Fruit fly (Drosophila melanogaster): ENCODE results near the gene CG17186.

Gene CG17186

DNA sequence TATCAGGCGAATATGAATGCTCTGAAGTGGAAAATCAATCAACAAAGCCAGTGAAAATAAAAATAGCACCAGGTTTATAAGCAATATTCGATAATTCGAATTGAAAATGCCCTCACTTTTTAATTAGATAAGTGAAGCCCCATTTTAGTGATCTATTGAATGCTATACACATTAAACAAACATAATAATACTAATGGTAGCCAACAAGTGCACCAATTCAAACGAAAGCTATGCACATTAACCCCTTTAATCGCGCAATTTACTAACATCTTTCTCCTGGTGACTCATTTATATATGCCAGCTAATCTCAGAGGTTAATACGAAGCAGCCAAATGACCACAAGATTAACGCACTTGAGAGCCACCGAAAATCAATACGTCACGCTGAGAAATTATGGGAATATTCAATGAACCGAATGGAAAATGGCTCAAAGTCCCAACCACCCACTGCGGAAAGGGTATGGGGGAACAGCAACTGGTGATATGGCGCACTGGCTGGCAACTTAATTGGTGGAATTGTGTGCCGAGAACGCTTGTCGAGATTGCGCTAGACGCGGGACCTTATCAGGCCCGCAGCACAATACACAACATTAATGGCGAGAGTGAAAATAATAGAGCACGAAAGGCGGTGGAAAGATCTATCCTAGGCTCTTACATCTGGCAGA is 17.8 kb downstream of the CG17186 start:
- TF ChIP-seq CG17801 (GFP tag; optimal IDR thresholded peaks at IDR 0.05; ENCODE audit: partially characterized antibody) = no peak

DNA sequence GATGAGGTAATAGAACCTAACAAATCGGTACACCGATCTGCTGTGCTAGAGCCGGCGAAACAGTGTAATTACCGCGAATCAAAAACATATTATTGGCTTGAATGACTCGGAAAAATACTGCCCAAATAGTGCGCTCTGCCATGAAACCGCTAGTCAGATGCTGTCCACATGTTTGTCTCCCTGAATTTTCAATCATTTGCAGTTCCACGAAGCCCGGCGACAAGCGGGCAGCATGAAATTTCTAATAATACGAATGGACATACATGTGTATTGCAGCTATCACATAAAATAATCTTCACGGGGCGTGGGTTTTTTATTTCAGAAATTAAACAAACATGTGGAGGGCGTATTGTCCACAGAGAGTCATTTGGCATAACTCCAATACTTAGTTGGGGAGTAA is 18.4 kb downstream of the CG17186 start:
- TF ChIP-seq CG17801 (GFP tag; optimal IDR thresholded peaks at IDR 0.05; ENCODE audit: partially characterized antibody) = no peak

DNA sequence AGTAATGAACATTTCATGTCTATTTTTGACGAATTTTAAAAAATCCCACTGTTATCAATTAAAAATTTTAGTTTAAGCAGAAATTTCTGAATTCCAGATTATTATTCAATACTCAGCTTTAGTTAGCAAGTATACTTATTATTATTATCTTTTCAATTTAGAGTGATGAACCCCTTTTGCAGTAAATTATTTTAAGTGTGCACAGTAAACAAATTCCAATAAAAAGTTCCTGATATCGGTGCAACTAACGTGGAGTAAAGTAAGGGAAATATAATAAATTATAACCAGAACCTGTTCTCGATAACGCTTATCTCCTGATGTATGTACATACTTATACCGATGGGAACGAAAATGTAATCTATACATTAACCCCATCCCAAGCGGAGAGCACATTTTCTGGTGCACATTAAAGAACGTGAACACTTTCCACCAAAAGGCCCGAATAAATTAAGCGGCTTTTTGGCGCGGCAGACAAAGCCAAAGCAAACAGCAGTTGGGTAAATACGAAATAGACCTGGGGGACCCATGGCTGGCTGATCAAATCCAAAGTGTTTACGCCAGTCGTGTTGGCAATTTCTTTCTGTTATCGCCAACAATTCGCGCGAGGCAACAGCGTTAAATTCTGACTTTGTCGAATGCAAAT is 19.2 kb downstream of the CG17186 start:
- peak; percentile 3 for TF ChIP-seq CG17801 (GFP tag; optimal IDR thresholded peaks at IDR 0.05; ENCODE audit: partially characterized antibody)

DNA sequence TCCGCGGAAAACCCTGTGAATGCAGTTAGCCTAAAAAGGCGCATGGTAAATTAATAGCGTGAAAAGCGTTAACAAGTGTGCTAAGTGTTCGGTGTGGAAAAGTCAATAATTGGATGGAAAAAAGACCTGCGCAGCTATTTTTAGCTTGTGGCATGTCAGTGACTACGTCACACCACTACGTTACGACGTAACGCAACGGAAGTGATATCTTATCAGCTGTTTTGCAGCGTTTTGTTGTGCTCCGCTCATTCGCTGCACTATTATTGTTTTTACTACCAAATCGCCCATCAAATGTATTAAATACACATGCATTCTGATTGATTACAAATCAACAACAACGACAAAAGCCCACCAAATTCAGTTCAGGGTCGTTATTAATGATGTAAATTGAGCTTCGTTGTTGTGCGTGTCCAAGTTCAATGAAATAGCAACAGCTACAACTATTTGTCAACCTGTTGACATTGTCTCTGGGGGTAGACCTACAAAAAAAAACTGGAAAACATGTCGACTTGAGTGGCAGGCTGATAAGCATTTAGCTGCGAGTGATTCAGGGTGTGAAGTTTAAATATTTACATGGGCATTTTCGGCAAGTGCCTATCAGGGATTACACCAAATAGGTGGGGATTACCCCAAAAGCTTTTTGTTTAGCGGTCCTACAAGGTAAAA is 29.6 kb downstream of the CG17186 start:
- no peak for TF ChIP-seq CG17801 (GFP tag; optimal IDR thresholded peaks at IDR 0.05; ENCODE audit: partially characterized antibody)

DNA sequence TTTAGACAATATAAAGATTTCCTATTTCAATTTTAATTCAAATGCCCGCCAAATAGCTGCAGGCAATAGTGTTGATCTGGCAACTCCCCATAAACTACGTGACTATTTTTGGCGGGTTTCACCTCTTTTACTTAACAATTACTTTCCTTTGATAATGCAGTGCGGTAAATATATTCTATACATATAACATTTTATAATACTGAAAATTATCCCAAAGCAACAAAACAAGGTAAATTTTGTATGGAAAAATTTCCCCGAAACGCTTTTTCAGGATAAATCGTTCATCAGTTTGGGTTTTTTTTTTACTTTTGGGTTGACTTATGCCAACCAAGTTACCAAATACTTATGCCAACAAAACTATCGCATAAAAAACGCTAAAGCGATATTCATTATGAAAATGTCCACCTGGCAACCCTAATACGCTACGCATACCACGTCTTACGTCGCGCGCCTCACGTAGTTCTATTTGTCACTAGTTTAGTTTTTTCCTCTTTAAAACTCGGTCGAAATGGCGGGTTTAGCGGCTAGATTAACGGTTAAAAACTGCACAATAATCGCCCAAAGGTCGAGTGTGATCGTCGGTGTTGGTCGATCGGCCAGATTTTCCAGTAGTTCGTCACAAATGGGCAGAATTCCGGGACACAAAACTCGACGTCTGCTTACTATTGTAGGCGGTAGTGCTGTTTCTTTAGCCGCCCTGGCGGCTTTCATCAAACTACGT is 30.3 kb downstream of the CG17186 start, which contains the start of gene MICU3:
Gene MICU3 (plus strand): TSS at position 442 of the 721 bp plus-strand sequence.
- TF ChIP-seq CG17801 (GFP tag; optimal IDR thresholded peaks at IDR 0.05; ENCODE audit: partially characterized antibody) = no peak

DNA sequence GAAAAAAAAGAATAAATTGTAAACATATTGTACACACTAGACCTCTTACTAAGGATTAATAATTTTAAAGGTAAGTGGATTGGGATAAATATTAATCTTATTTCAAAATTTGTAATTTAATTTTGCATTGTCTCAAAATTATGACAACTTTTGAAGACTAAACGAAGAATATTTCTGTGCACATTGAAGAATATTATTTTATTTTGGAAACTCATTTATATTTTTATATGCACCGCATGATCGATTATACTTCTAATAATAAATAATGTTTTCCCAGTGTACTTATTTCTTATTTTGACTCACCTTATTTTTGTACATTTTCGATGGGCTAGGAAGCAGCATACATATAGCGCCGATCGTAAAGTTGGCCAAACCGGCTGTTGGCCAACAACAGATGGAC is 33.4 kb downstream of the CG17186 start:
- no peak for TF ChIP-seq CG17801 (GFP tag; optimal IDR thresholded peaks at IDR 0.05; ENCODE audit: partially characterized antibody)

DNA sequence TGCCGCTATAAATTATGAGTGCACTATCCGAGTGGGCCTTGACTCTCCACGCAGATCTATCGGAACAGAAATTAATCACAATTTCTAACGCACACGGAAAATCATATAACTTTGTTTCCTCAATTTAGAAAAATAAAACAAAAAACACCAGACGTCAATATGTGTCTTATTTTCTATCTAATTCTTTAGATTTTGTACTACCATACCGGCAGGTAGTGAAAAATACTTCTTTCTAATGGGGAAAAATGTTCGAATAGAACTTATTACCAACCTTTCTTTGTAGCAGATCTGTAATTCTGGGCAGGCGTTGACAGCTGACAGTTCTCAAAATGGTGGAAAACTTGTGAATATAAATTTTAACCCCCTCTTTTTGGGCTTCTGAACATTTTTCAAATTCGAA is 36.8 kb downstream of the CG17186 start, which contains the start of gene CG31459:
Gene CG31459 (plus strand): TSS at position 301 of the 400 bp plus-strand sequence.
- no peak for TF ChIP-seq CG17801 (GFP tag; optimal IDR thresholded peaks at IDR 0.05; ENCODE audit: partially characterized antibody)

DNA sequence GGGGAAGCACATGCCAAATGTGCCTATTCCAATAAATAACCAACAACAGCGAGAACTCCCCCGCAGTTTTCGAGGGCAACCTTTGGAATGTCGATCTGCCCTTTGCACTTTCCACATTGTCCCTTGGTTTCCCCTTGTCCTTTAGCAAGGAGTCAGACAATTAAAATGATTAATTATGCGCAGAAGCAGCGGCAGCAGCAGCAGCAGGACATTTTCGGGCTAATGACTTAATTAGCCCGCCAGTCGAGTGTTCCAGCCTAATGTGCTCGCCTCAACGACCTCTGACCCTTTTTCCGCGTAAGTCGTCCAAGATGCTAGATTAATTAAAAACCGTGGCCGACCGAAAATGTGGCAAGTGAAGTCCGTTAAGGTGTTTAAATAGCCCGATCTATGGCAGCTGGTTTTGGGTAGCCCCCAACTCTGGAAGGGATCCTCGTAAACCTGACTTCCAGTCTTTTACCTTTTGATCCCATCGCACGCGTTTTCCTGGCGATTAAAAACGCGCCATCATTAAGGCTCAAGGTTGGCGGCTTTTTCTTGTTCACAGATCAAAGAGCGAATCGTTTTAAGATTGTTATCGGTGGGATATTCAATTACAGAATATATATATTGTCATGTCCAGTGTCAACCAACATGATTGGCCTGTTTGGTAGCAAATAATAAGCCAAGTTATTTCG is 38.3 kb downstream of the CG17186 start:
- TF ChIP-seq CG17801 (GFP tag; optimal IDR thresholded peaks at IDR 0.05; ENCODE audit: partially characterized antibody) = no peak

DNA sequence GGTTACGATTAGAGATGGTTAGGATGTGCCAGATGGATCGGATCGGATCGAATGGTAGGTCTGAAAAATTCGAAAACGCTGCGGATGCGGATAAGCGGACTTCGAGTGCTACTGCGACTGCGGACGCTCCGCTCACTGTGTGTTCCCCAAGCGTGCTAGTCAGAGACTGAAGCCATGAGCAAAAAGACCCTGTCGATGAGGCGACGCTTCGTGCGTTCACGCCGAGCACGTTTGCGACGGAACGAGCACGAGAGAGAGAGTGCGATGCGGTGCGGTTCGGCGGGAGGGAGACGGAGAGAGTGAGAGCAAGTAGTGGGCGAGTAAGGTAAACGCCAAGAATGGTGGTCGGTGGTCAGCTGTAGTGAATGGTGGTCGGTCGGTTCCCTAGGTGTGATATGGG is 40.6 kb downstream of the CG17186 start, which contains the start of gene bnl:
Gene bnl (minus strand): TSS at position 131 of the 400 bp plus-strand sequence.
- TF ChIP-seq CG17801 (GFP tag; optimal IDR thresholded peaks at IDR 0.05; ENCODE audit: partially characterized antibody) = peak; percentile 62

DNA sequence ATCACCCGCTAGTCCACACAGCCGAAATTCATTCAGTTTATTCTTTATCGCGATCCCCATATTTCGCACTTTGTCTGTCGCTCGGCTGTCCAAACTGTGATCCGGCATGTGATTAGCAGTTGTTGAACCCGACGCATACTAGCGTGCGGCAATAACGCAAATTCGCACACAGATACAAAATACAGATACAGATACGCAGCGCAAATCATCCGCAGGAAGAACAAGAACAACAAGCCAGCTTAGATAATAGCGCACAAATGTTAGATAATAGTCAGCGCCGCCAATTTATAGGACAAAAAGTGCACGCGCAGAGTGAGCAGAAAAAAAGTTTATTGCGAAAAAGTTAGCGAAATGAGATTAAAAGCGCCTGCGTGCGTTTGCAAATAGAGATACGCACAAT is 42.3 kb downstream of the CG17186 start:
- TF ChIP-seq CG17801 (GFP tag; optimal IDR thresholded peaks at IDR 0.05; ENCODE audit: partially characterized antibody) = no peak

DNA sequence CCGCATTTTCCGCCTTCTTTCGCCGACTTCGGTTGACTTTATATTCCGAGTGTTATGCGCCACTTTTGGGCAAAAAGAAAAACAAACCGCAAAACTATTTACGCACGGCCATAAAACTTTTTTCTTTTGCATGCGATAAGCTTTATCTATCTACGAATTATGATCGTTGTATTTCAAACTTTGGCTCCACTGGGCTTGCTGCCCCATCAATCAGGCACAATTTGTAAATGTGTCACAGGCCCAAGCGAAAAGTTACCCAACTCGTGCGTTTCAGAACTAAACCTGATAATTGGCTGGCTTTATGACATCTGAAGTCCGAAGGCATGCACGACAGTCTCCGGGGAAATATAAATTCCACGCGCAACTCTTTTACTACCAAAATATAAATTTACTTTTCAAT is 43.4 kb downstream of the CG17186 start:
- TF ChIP-seq CG17801 (GFP tag; optimal IDR thresholded peaks at IDR 0.05; ENCODE audit: partially characterized antibody) = no peak

DNA sequence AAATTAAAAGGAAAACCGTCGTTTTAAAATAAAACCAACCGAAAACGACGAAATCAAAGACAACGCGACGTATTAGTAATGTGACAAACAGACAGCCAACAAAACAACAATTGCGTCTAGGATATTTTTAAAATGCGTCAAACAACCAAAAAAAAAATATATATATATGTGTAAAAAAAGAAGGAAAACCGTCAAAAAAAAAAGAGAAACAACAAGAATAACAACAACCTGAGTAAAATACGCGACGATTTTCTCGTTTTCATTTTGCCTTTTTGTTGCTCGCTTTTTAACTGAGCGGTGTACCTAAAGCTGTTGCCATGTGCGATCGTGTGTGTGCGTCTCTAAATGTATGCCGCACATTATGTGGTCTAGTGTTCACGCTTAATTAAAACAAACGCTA is 43.8 kb downstream of the CG17186 start:
- no peak for TF ChIP-seq CG17801 (GFP tag; optimal IDR thresholded peaks at IDR 0.05; ENCODE audit: partially characterized antibody)

DNA sequence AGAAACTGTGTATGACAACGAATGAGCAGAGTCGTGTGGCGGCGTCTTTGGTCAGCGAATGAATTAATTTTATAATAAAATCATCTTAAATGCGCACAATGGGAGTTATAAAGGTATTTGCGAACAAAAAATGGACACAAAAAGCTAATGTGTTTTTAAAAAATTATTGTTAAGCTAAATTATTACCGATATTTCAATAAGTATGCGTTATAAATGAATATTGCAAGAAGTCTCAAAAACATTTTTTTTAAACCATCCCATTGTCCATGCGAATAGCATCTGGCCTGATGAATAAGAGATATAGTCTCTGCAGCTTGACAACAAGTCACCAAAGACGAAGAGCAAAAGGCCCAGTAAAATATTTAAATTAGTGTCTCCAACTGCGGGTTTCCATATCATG is 46.3 kb downstream of the CG17186 start:
- no peak for TF ChIP-seq CG17801 (GFP tag; optimal IDR thresholded peaks at IDR 0.05; ENCODE audit: partially characterized antibody)

DNA sequence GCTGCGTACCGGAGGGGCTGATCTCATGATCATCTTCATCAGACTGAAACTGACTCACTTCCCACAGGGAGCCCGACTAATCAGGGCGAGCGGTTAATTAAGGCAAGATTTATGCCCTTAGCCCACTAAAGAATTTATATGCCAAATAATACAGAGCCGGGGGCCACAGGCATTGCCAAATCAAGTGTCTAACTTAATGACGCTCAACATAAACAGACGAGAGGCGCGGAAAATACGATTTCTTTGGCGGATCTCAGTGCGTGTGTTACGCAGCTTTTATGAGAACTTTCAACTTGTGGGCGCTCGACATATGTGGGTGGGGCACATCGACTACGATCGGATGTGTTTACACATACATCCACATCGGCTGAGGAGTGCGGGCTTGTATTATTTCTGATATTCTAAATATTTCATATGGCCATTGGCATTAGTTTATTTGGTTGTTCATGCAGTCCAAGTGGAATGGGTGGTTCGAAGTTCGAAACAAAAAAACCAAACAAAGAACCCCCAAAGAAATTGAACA is 50.4 kb downstream of the CG17186 start:
- TF ChIP-seq CG17801 (GFP tag; optimal IDR thresholded peaks at IDR 0.05; ENCODE audit: partially characterized antibody) = no peak

DNA sequence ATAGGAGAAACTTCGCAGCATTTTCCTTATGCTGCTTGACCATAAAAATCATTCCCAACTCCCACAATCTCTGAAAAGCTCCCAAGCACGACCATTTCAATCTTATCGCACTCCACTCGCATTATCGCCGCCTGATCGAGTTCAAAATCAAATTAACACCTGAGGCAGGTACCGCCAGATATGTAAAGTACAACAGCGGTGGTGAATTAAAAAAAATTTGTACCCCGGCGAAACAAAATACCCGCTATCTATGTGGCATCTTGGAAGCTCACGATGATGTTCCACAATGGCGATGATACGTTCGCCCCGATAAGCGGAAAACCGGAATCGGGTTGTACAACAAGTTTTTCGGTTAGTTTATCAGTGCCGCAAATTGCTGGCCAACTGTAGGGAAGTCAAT is 51.0 kb downstream of the CG17186 start:
- TF ChIP-seq CG17801 (GFP tag; optimal IDR thresholded peaks at IDR 0.05; ENCODE audit: partially characterized antibody) = no peak

Measured in ovary, adult (tissue).